Worm (Caenorhabditis elegans) whole organism, L2 larva: Measurements from ENCODE around the gene T06D4.2.

Source experiments
- C34F6.9 ChIP-seq: fragments of 150-350 bp; optimal IDR thresholded peaks from 2 replicates; lab custom pipeline; 2014; ENCODE audit warnings: missing biosample characterization, missing genetic modification characterization
- F13H6.1 ChIP-seq: sonication (generic microtip); optimal IDR thresholded peaks from 2 replicates; lab custom pipeline; 2016; ENCODE audit warnings: missing genetic modification characterization, missing compliant biosample characterization
- R02D3.7 ChIP-seq: fragments of 150-350 bp; optimal IDR thresholded peaks from 2 replicates; lab custom pipeline; 2014; ENCODE audit warnings: missing biosample characterization, missing genetic modification characterization
- Y55F3AM.14 ChIP-seq: fragments of 200-800 bp; sonication (Bioruptor generic); optimal IDR thresholded peaks from 2 replicates; lab custom pipeline; 2018; ENCODE audit warnings: mild to moderate bottlenecking, missing genetic modification characterization, missing compliant biosample characterization
- ZK546.5 ChIP-seq: sonication (generic microtip); optimal IDR thresholded peaks from 2 replicates; lab custom pipeline; 2017; ENCODE audit warnings: missing biosample characterization, missing genetic modification characterization
- alr-1 ChIP-seq: fragments of 150-350 bp; optimal IDR thresholded peaks from 2 replicates; lab custom pipeline; 2014; ENCODE audit warnings: missing biosample characterization, missing genetic modification characterization
- aly-2 ChIP-seq: fragments of 150-350 bp; optimal IDR thresholded peaks from 2 replicates; lab custom pipeline; 2014; ENCODE audit warnings: missing biosample characterization, missing genetic modification characterization
- ama-1 ChIP-seq: fragments of 150-350 bp; optimal IDR thresholded peaks from 2 replicates; lab custom pipeline; 2018; ENCODE audit warnings: inconsistent platforms
- ceh-16 ChIP-seq: fragments of 150-350 bp; optimal IDR thresholded peaks from 2 replicates; lab custom pipeline; 2014; ENCODE audit warnings: missing biosample characterization, missing genetic modification characterization
- ceh-82 ChIP-seq: fragments of 150-350 bp; optimal IDR thresholded peaks from 2 replicates; lab custom pipeline; 2014; ENCODE audit warnings: missing biosample characterization, missing genetic modification characterization
- crh-2 ChIP-seq: sonication (generic microtip); optimal IDR thresholded peaks from 2 replicates; lab custom pipeline; 2017; ENCODE audit warnings: missing biosample characterization, missing genetic modification characterization
- egl-27 ChIP-seq: sonication (generic microtip); optimal IDR thresholded peaks from 3 replicates; lab custom pipeline; 2017; ENCODE audit warnings: missing biosample characterization, missing genetic modification reagents, missing genetic modification characterization
- fos-1 ChIP-seq: fragments of 150-350 bp; optimal IDR thresholded peaks from 2 replicates; lab custom pipeline; 2014; ENCODE audit warnings: missing biosample characterization, missing genetic modification characterization
- gmeb-1 ChIP-seq: fragments of 150-350 bp; optimal IDR thresholded peaks from 2 replicates; lab custom pipeline; 2014; ENCODE audit warnings: missing biosample characterization, missing genetic modification characterization
- lin-11 ChIP-seq: fragments of 150-350 bp; sonication (generic microtip); optimal IDR thresholded peaks from 2 replicates; lab custom pipeline; 2014; ENCODE audit warnings: missing biosample characterization, missing genetic modification characterization, inconsistent platforms, mixed read lengths
- lin-13 ChIP-seq: fragments of 150-350 bp; optimal IDR thresholded peaks from 2 replicates; lab custom pipeline; 2014; ENCODE audit warnings: missing biosample characterization, missing genetic modification reagents, missing genetic modification characterization
- lin-39 ChIP-seq: fragments of 150-350 bp; optimal IDR thresholded peaks from 2 replicates; lab custom pipeline; 2014; ENCODE audit warnings: missing biosample characterization, missing genetic modification reagents, missing genetic modification characterization
- lsy-2 ChIP-seq, 2 experiments: fragments of 150-350 bp in 1 of 2; sonication (generic microtip) in 1 of 2; optimal IDR thresholded peaks; 2 replicates each; lab custom pipeline; 2014 to 2017; ENCODE audit warnings: missing biosample characterization in 2 of 2, missing genetic modification characterization in 2 of 2
- mdl-1 ChIP-seq, 2 experiments: fragments of 150-350 bp in 1 of 2; sonication (generic microtip) in 1 of 2; optimal IDR thresholded peaks; 2 replicates each; lab custom pipeline; 2017; ENCODE audit warnings: missing biosample characterization in 2 of 2, missing genetic modification characterization in 2 of 2
- nhr-10 ChIP-seq: sonication (generic microtip); optimal IDR thresholded peaks from 2 replicates; lab custom pipeline; 2017; ENCODE audit warnings: missing biosample characterization, missing genetic modification characterization
- nhr-11 ChIP-seq: fragments of 150-350 bp; optimal IDR thresholded peaks from 2 replicates; lab custom pipeline; 2014; ENCODE audit warnings: missing biosample characterization, missing genetic modification characterization
- nhr-129 ChIP-seq: fragments of 150-350 bp; optimal IDR thresholded peaks from 2 replicates; lab custom pipeline; 2014; ENCODE audit warnings: missing biosample characterization, missing genetic modification characterization
- nhr-23 ChIP-seq: fragments of 150-350 bp; optimal IDR thresholded peaks from 2 replicates; lab custom pipeline; 2014; ENCODE audit warnings: missing biosample characterization, missing genetic modification reagents, missing genetic modification characterization
- peb-1 ChIP-seq: fragments of 150-350 bp; optimal IDR thresholded peaks from 2 replicates; lab custom pipeline; 2014; ENCODE audit warnings: missing biosample characterization, missing genetic modification characterization
- sem-4 ChIP-seq: fragments of 150-350 bp; optimal IDR thresholded peaks from 2 replicates; lab custom pipeline; 2014; ENCODE audit warnings: missing biosample characterization, missing genetic modification reagents, missing genetic modification characterization
- skn-1 ChIP-seq: sonication (generic microtip); optimal IDR thresholded peaks from 2 replicates; lab custom pipeline; 2017; ENCODE audit warnings: missing biosample characterization, missing genetic modification characterization
- sma-3 ChIP-seq: sonication (generic microtip); optimal IDR thresholded peaks from 2 replicates; lab custom pipeline; 2016; ENCODE audit warnings: missing genetic modification reagents, missing genetic modification characterization, missing compliant biosample characterization
- sma-9 ChIP-seq, 2 experiments: fragments of 150-350 bp in 1 of 2; sonication (generic microtip) in 1 of 2; optimal IDR thresholded peaks; 2 replicates each; lab custom pipeline; 2014 to 2016; ENCODE audit warnings: missing genetic modification characterization in 2 of 2, mild to moderate bottlenecking in 1 of 2, missing biosample characterization in 1 of 2, missing compliant biosample characterization in 1 of 2, missing genetic modification reagents in 1 of 2, moderate library complexity in 1 of 2
- unc-39 ChIP-seq: fragments of 150-350 bp; optimal IDR thresholded peaks from 2 replicates; lab custom pipeline; 2014; ENCODE audit warnings: missing biosample characterization, missing genetic modification characterization
- unc-62 ChIP-seq: fragments of 150-350 bp; optimal IDR thresholded peaks from 2 replicates; lab custom pipeline; 2014; ENCODE audit warnings: missing biosample characterization, missing genetic modification reagents, missing genetic modification characterization
- zag-1 ChIP-seq: fragments of 150-350 bp; optimal IDR thresholded peaks from 2 replicates; lab custom pipeline; 2014; ENCODE audit warnings: missing biosample characterization, missing genetic modification characterization
- ztf-1 ChIP-seq: fragments of 200-800 bp; sonication (Bioruptor generic); conservative IDR thresholded peaks from 2 replicates; pipeline ENCODE4 v1.3.6; 2022; ENCODE audit warnings: missing genetic modification characterization, missing compliant biosample characterization
- ztf-11 ChIP-seq: sonication (generic microtip); optimal IDR thresholded peaks from 2 replicates; lab custom pipeline; 2017; ENCODE audit warnings: missing biosample characterization, missing genetic modification characterization
- ztf-4 ChIP-seq: fragments of 150-350 bp; optimal IDR thresholded peaks from 2 replicates; lab custom pipeline; 2014; ENCODE audit warnings: missing biosample characterization, missing genetic modification characterization

Gene T06D4.2

DNA sequence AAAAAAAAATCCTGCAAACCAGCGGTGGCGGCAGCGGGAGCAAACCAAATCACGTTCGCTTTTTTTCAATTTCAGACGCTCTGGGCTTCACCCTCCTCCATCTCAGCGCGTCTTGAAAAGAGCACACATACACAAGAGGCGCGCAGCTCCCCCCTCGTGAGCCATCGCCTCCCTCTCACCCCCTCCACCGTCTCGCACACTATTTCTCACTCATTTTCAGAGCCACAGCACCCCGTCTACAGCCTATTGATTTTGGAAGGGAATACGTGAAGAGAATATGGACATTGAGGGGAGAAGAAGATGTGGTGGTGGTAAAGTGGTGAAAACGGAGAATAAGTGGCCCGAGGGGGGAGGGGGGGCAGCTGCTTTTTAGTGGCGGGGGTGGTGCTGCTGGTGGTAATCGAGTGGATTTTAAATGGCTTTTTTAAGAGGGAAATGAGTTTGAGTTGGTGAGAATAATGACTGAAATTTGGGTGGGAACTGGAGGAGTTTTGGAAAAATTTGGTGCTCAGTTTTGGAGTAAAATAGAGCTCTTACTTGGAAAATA, 42.5 kb upstream of the T06D4.2 start (continued):
- TF ChIP-seq sem-4 (tag; lab: Kevin White, UChicago) (no peak), C34F6.9 (tag; lab: Kevin White, UChicago) (peak; percentile 56), unc-39 (tag; lab: Kevin White, UChicago) (no peak)

- TF ChIP-seq lin-13 (GFP tag; lab: Kevin White, UChicago) (no peak), ZK546.5 (tag; lab: Kevin White, UChicago) (no peak), lin-11 (tag; lab: Kevin White, UChicago) (no peak), sma-3 (GFP tag; lab: Kevin White, UChicago) (no peak)
These were observed 39.7 kb upstream of the T06D4.2 start, which contains the start of gene nep-11 for ce11 chrII:3425433-3425832. nep-11 (minus strand) TSS chrII:3425533.

ce11 chrII:3422938-3423337, 37.2 kb upstream of the T06D4.2 start:
- no peak for TF ChIP-seq alr-1
- TF ChIP-seq nhr-11 (tag; lab: Kevin White, UChicago) = no peak
- TF ChIP-seq nhr-10 (tag; lab: Kevin White, UChicago) = no peak
- TF ChIP-seq peb-1 (tag; lab: Kevin White, UChicago) = no peak
- no peak for TF ChIP-seq lin-11 (tag; lab: Kevin White, UChicago)

- no peak for TF ChIP-seq sma-3 (GFP tag; lab: Kevin White, UChicago)
- TF ChIP-seq mdl-1 (tag; optimal IDR thresholded peaks at IDR 0.05; lab: Kevin White, UChicago) = no peak
- no peak for TF ChIP-seq sma-9 (GFP tag; optimal IDR thresholded peaks at IDR 0.05; lab: Kevin White, UChicago)
- no peak for TF ChIP-seq sma-9 (tag; optimal IDR thresholded peaks at IDR 0.05; lab: Kevin White, UChicago)
- no peak for TF ChIP-seq Y55F3AM.14 (GFP tag; lab: Kevin White, UChicago)
- no peak for TF ChIP-seq lin-39 (tag; lab: Kevin White, UChicago)
- no peak for TF ChIP-seq sem-4 (tag; lab: Kevin White, UChicago)
- TF ChIP-seq ama-1 (lab: Kevin White, UChicago) = no peak
These were observed 30.8 kb upstream of the T06D4.2 start, which contains the start of gene nep-6 for ce11 chrII:3416528-3416927. nep-6 (plus strand) TSS chrII:3416828.

- TF ChIP-seq aly-2 (tag; lab: Kevin White, UChicago) = no peak
- TF ChIP-seq ceh-82 (tag; lab: Kevin White, UChicago) = no peak
- no peak for TF ChIP-seq crh-2 (tag; lab: Kevin White, UChicago)
- no peak for TF ChIP-seq unc-39 (tag; lab: Kevin White, UChicago)
- TF ChIP-seq Y55F3AM.14 (GFP tag; lab: Kevin White, UChicago) = no peak
- TF ChIP-seq nhr-11 (tag; lab: Kevin White, UChicago) = no peak
- TF ChIP-seq unc-62 = no peak
- no peak for TF ChIP-seq ztf-1 (GFP tag; lab: Robert Waterston, UW)
These were observed 28.7 kb upstream of the T06D4.2 start, which contains the start of the genes F18A12.7 and F18A12.2 for ce11 chrII:3414383-3414910. F18A12.7 (minus strand) TSS chrII:3414483. F18A12.2 (plus strand) TSS chrII:3414860.

- TF ChIP-seq zag-1 (no peak), lin-13 (GFP tag; lab: Kevin White, UChicago) (no peak), ztf-11 (tag; lab: Kevin White, UChicago) (no peak), ceh-16 (tag; lab: Kevin White, UChicago) (no peak), unc-39 (tag; lab: Kevin White, UChicago) (no peak), ztf-4 (tag; lab: Kevin White, UChicago) (no peak)
These were observed 17.8 kb upstream of the T06D4.2 start, which contains the start of gene nep-8 for ce11 chrII:3403535-3403934. nep-8 (plus strand) TSS chrII:3403835.

- TF ChIP-seq gmeb-1 (no peak), ztf-11 (tag; lab: Kevin White, UChicago) (no peak), sem-4 (tag; lab: Kevin White, UChicago) (no peak), sma-3 (GFP tag; lab: Kevin White, UChicago) (no peak), R02D3.7 (tag; lab: Kevin White, UChicago) (no peak), Y55F3AM.14 (GFP tag; lab: Kevin White, UChicago) (no peak), fos-1 (tag; lab: Kevin White, UChicago) (no peak), unc-39 (tag; lab: Kevin White, UChicago) (no peak), nhr-11 (tag; lab: Kevin White, UChicago) (no peak), nhr-129 (tag; lab: Kevin White, UChicago) (no peak), F13H6.1 (no peak), skn-1 (tag; lab: Kevin White, UChicago) (no peak), ztf-4 (tag; lab: Kevin White, UChicago) (no peak), alr-1 (no peak), ceh-16 (tag; lab: Kevin White, UChicago) (no peak), lsy-2 (tag; optimal IDR thresholded peaks at IDR 0.05; lab: Kevin White, UChicago) (no peak), nhr-23 (tag; lab: Kevin White, UChicago) (no peak), lin-39 (tag; lab: Kevin White, UChicago) (no peak), egl-27 (tag; lab: Kevin White, UChicago) (no peak)
These were observed 17.1 kb upstream of the T06D4.2 start, which contains the start of gene nep-10 for ce11 chrII:3402854-3403253. nep-10 (minus strand) TSS chrII:3402954.
